Fruit fly (Drosophila melanogaster): ENCODE measurements around the gene CG33995.

- TF ChIP-seq CG10321 (GFP tag; IDR thresholded peaks at IDR 0.05) (no peak), chinmo (GFP tag; IDR thresholded peaks at IDR 0.05; ENCODE audit: partially characterized antibody) (peak; percentile 72; the same call in 1 of the 4 replicates), CG12155 (GFP tag; optimal IDR thresholded peaks at IDR 0.05) (peak; percentile 75), CG16779 (GFP tag; IDR thresholded peaks at IDR 0.05) (no peak), tap (tag; optimal IDR thresholded peaks at IDR 0.05) (peak; percentile 75), sr (GFP tag; IDR thresholded peaks at IDR 0.05) (peak; percentile 41; the same call in 2 of the 3 replicates)
These were observed 42.7 kb upstream of the CG33995 start for dm6 chr2L:5000287-5000871.

Data from whole organism, embryonic.